Worm (Caenorhabditis elegans) whole organism, L3 larva: ENCODE data around the gene nsy-1.

Experiments used
- R02D3.7 ChIP-seq: fragments of 150-350 bp; optimal IDR thresholded peaks from 2 replicates; lab custom pipeline; 2014; ENCODE audit warnings: missing biosample characterization, missing genetic modification characterization
- ZK546.5 ChIP-seq: sonication (generic microtip); optimal IDR thresholded peaks from 2 replicates; lab custom pipeline; 2017; ENCODE audit warnings: missing biosample characterization, missing genetic modification characterization
- aly-2 ChIP-seq: fragments of 150-350 bp; optimal IDR thresholded peaks from 2 replicates; lab custom pipeline; 2014; ENCODE audit warnings: missing biosample characterization, missing genetic modification characterization
- ama-1 ChIP-seq: fragments of 150-350 bp; optimal IDR thresholded peaks from 2 replicates; lab custom pipeline; 2018
- ceh-16 ChIP-seq: sonication (generic microtip); optimal IDR thresholded peaks from 2 replicates; lab custom pipeline; 2017; ENCODE audit warnings: missing biosample characterization, missing genetic modification characterization
- ceh-28 ChIP-seq: fragments of 150-350 bp; optimal IDR thresholded peaks from 2 replicates; lab custom pipeline; 2014; ENCODE audit warnings: missing biosample characterization, missing genetic modification reagents, missing genetic modification characterization
- ceh-82 ChIP-seq: fragments of 150-350 bp; optimal IDR thresholded peaks from 2 replicates; lab custom pipeline; 2014; ENCODE audit warnings: missing biosample characterization, missing genetic modification characterization
- ceh-9 ChIP-seq: sonication (generic microtip); optimal IDR thresholded peaks from 2 replicates; lab custom pipeline; 2018; ENCODE audit warnings: missing biosample characterization, missing genetic modification characterization
- daf-12 ChIP-seq: fragments of 150-350 bp; optimal IDR thresholded peaks from 2 replicates; lab custom pipeline; 2014; ENCODE audit warnings: missing biosample characterization, missing genetic modification reagents, missing genetic modification characterization
- egl-27 ChIP-seq: sonication (generic microtip); optimal IDR thresholded peaks from 4 replicates; lab custom pipeline; 2017; ENCODE audit warnings: missing biosample characterization, missing genetic modification reagents, missing genetic modification characterization
- egl-5 ChIP-seq: fragments of 150-350 bp; optimal IDR thresholded peaks from 2 replicates; lab custom pipeline; 2017; ENCODE audit warnings: missing biosample characterization, missing genetic modification reagents, missing genetic modification characterization, inconsistent platforms
- elt-1 ChIP-seq: fragments of 150-350 bp; optimal IDR thresholded peaks from 2 replicates; lab custom pipeline; 2014; ENCODE audit warnings: missing biosample characterization, missing genetic modification characterization
- elt-2 ChIP-seq: sonication (generic microtip); optimal IDR thresholded peaks from 2 replicates; lab custom pipeline; 2016; ENCODE audit warnings: missing genetic modification reagents, mild to moderate bottlenecking, missing genetic modification characterization, missing compliant biosample characterization
- elt-3 ChIP-seq, 3 experiments: fragments of 150-350 bp in 1 of 3; sonication (generic microtip) in 2 of 3; optimal IDR thresholded peaks; 2 replicates in 2 of 3; 4 replicates in 1 of 3; lab custom pipeline; 2014 to 2017; ENCODE audit warnings: missing biosample characterization in 3 of 3, missing genetic modification characterization in 3 of 3
- eor-1 ChIP-seq, 2 experiments: fragments of 150-350 bp; optimal IDR thresholded peaks; 2 replicates each; lab custom pipeline; 2014 to 2018; ENCODE audit warnings: missing biosample characterization in 2 of 2, missing genetic modification characterization in 2 of 2
- fkh-10 ChIP-seq: sonication (generic microtip); optimal IDR thresholded peaks from 2 replicates; lab custom pipeline; 2017; ENCODE audit warnings: missing biosample characterization, missing genetic modification reagents, missing genetic modification characterization
- fkh-2 ChIP-seq: fragments of 150-350 bp; optimal IDR thresholded peaks from 2 replicates; lab custom pipeline; 2014; ENCODE audit warnings: missing biosample characterization, missing genetic modification reagents, missing genetic modification characterization
- fos-1 ChIP-seq: fragments of 150-350 bp; optimal IDR thresholded peaks from 2 replicates; lab custom pipeline; 2014; ENCODE audit warnings: missing biosample characterization, missing genetic modification characterization
- hmg-11 ChIP-seq: sonication (generic microtip); optimal IDR thresholded peaks from 2 replicates; lab custom pipeline; 2016; ENCODE audit warnings: missing genetic modification characterization, missing compliant biosample characterization
- jun-1 ChIP-seq: fragments of 150-350 bp; optimal IDR thresholded peaks from 2 replicates; lab custom pipeline; 2014; ENCODE audit warnings: missing biosample characterization, missing genetic modification reagents, missing genetic modification characterization
- lin-15B ChIP-seq: fragments of 150-350 bp; optimal IDR thresholded peaks from 2 replicates; lab custom pipeline; 2014; ENCODE audit warnings: missing biosample characterization, missing genetic modification characterization
- lin-39 ChIP-seq: fragments of 150-350 bp; optimal IDR thresholded peaks from 2 replicates; lab custom pipeline; 2018; ENCODE audit warnings: missing biosample characterization, missing genetic modification reagents, missing genetic modification characterization
- lsy-12 ChIP-seq: sonication (generic microtip); optimal IDR thresholded peaks from 2 replicates; lab custom pipeline; 2016; ENCODE audit warnings: mild to moderate bottlenecking, missing genetic modification characterization, missing compliant biosample characterization
- mdl-1 ChIP-seq: fragments of 150-350 bp; optimal IDR thresholded peaks from 2 replicates; lab custom pipeline; 2014; ENCODE audit warnings: missing biosample characterization, missing genetic modification characterization
- mml-1 ChIP-seq: fragments of 150-350 bp; sonication (generic microtip); optimal IDR thresholded peaks from 3 replicates; lab custom pipeline; 2014; ENCODE audit warnings: missing biosample characterization, missing genetic modification characterization
- nfya-1 ChIP-seq: sonication (generic microtip); optimal IDR thresholded peaks from 2 replicates; lab custom pipeline; 2017; ENCODE audit warnings: missing genetic modification characterization, mild to moderate bottlenecking, missing compliant biosample characterization, antibody characterized with exemption, moderate library complexity; ENCODE audit not compliant: insufficient read depth
- nhr-11 ChIP-seq: fragments of 150-350 bp; optimal IDR thresholded peaks from 2 replicates; lab custom pipeline; 2014; ENCODE audit warnings: missing biosample characterization, missing genetic modification characterization
- nhr-12 ChIP-seq: fragments of 150-350 bp; optimal IDR thresholded peaks from 2 replicates; lab custom pipeline; 2014; ENCODE audit warnings: missing biosample characterization, missing genetic modification characterization
- nhr-23 ChIP-seq: fragments of 150-350 bp; optimal IDR thresholded peaks from 2 replicates; lab custom pipeline; 2014; ENCODE audit warnings: missing biosample characterization, missing genetic modification reagents, missing genetic modification characterization
- nhr-237 ChIP-seq: fragments of 150-350 bp; optimal IDR thresholded peaks from 2 replicates; lab custom pipeline; 2014; ENCODE audit warnings: missing biosample characterization, missing genetic modification characterization
- nhr-25 ChIP-seq: sonication (generic microtip); optimal IDR thresholded peaks from 2 replicates; lab custom pipeline; 2017; ENCODE audit warnings: missing biosample characterization, missing genetic modification characterization
- nhr-28 ChIP-seq: fragments of 150-350 bp; optimal IDR thresholded peaks from 2 replicates; lab custom pipeline; 2014; ENCODE audit warnings: missing biosample characterization, missing genetic modification characterization
- nhr-43 ChIP-seq: sonication (generic microtip); optimal IDR thresholded peaks from 2 replicates; lab custom pipeline; 2016; ENCODE audit warnings: mild to moderate bottlenecking, missing genetic modification characterization, missing compliant biosample characterization; ENCODE audit not compliant: poor library complexity, severe bottlenecking
- nhr-67 ChIP-seq: fragments of 150-350 bp; optimal IDR thresholded peaks from 2 replicates; lab custom pipeline; 2014; ENCODE audit warnings: missing biosample characterization, missing genetic modification characterization
- nhr-76 ChIP-seq: fragments of 150-350 bp; sonication (generic microtip); optimal IDR thresholded peaks from 5 replicates; lab custom pipeline; 2014; ENCODE audit warnings: missing biosample characterization, missing genetic modification characterization
- nhr-77 ChIP-seq: fragments of 150-350 bp; optimal IDR thresholded peaks from 2 replicates; lab custom pipeline; 2014; ENCODE audit warnings: missing biosample characterization, missing genetic modification characterization
- pha-4 ChIP-seq: fragments of 150-350 bp; optimal IDR thresholded peaks from 2 replicates; lab custom pipeline; 2014; ENCODE audit warnings: missing biosample characterization, missing genetic modification reagents, missing genetic modification characterization
- pqm-1 ChIP-seq: fragments of 150-350 bp; optimal IDR thresholded peaks from 2 replicates; lab custom pipeline; 2017; ENCODE audit warnings: missing biosample characterization, missing genetic modification characterization, inconsistent platforms
- sea-2 ChIP-seq: fragments of 150-350 bp; sonication (generic microtip); optimal IDR thresholded peaks from 4 replicates; lab custom pipeline; 2014; ENCODE audit warnings: missing biosample characterization, missing genetic modification reagents, missing genetic modification characterization
- skn-1 ChIP-seq: fragments of 150-350 bp; optimal IDR thresholded peaks from 2 replicates; lab custom pipeline; 2014; ENCODE audit warnings: missing biosample characterization, missing genetic modification characterization
- snpc-4 ChIP-seq: fragments of 150-350 bp; optimal IDR thresholded peaks from 2 replicates; lab custom pipeline; 2014; ENCODE audit warnings: missing biosample characterization, missing genetic modification characterization
- tbx-2 ChIP-seq: sonication (generic microtip); optimal IDR thresholded peaks from 2 replicates; lab custom pipeline; 2016; ENCODE audit warnings: mild to moderate bottlenecking, missing genetic modification characterization, missing compliant biosample characterization
- unc-39 ChIP-seq: sonication (generic microtip); optimal IDR thresholded peaks from 4 replicates; lab custom pipeline; 2017; ENCODE audit warnings: missing biosample characterization, missing genetic modification characterization
- unc-62 ChIP-seq: fragments of 150-350 bp; sonication (generic microtip); optimal IDR thresholded peaks from 4 replicates; lab custom pipeline; 2014; ENCODE audit warnings: missing biosample characterization, missing genetic modification reagents, missing genetic modification characterization
- zag-1 ChIP-seq: fragments of 150-350 bp; optimal IDR thresholded peaks from 2 replicates; lab custom pipeline; 2014; ENCODE audit warnings: missing biosample characterization, missing genetic modification characterization
- ztf-11 ChIP-seq: fragments of 150-350 bp; optimal IDR thresholded peaks from 2 replicates; lab custom pipeline; 2014; ENCODE audit warnings: missing biosample characterization, missing genetic modification characterization
- ztf-4 ChIP-seq: fragments of 150-350 bp; optimal IDR thresholded peaks from 2 replicates; lab custom pipeline; 2014; ENCODE audit warnings: missing biosample characterization, missing genetic modification characterization

nsy-1 gene

ce11 chrII:5056254-5056653, 33.7 kb downstream of the nsy-1 start:
- TF ChIP-seq nhr-28 (tag; lab: Kevin White, UChicago) (no peak), egl-27 (tag; lab: Kevin White, UChicago) (no peak), elt-2 (tag; lab: Kevin White, UChicago) (peak; percentile 2)

DNA sequence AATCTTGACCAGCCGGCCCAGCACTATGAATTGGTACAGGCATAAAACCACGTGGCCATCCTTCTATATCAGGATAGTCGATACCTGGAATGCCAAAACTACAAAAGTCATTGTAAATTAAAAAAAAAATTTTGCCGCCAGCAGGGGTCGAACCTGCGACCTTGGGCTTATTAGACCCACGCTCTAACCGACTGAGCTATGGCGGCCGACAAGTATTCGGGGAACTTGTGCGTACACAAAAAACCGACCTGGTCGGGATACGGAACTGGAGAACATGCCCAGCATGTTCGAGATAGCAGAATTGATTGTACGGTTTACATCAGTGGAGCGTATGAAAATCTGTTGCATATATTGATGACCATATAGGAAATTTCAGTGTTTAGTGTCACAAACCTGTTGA, 34.8 kb downstream of the nsy-1 start:
- TF ChIP-seq elt-1 (tag; lab: Kevin White, UChicago) (no peak), ceh-9 (tag; lab: Kevin White, UChicago) (no peak), ceh-82 (tag; lab: Kevin White, UChicago) (no peak), nhr-237 (tag; lab: Kevin White, UChicago) (no peak), lsy-12 (tag; lab: Kevin White, UChicago) (peak; percentile 71), nhr-67 (tag; lab: Kevin White, UChicago) (no peak), elt-2 (tag; lab: Kevin White, UChicago) (peak; percentile 90), snpc-4 (peak; percentile 99), jun-1 (tag; lab: Kevin White, UChicago) (peak; percentile 9), nhr-23 (tag; lab: Kevin White, UChicago) (peak; percentile 46), skn-1 (tag; lab: Kevin White, UChicago) (no peak), ceh-28 (tag; lab: Kevin White, UChicago) (no peak), pqm-1 (tag; lab: Kevin White, UChicago) (peak; percentile 9), fkh-2 (tag; lab: Kevin White, UChicago) (no peak), hmg-11 (tag; lab: Kevin White, UChicago) (peak; percentile 67), elt-3 (tag; optimal IDR thresholded peaks at IDR 0.05; lab: Kevin White, UChicago) (no peak), fkh-10 (no peak), tbx-2 (tag; lab: Kevin White, UChicago) (peak; percentile 51), pha-4 (tag; lab: Kevin White, UChicago) (peak; percentile 73), unc-62 (GFP tag; lab: Kevin White, UChicago) (no peak), mdl-1 (tag; lab: Kevin White, UChicago) (no peak), aly-2 (tag; lab: Kevin White, UChicago) (no peak), egl-27 (tag; lab: Kevin White, UChicago) (no peak), mml-1 (no peak), eor-1 (tag; optimal IDR thresholded peaks at IDR 0.05; lab: Kevin White, UChicago) (no peak), nhr-12 (tag; lab: Kevin White, UChicago) (no peak), nhr-77 (tag; lab: Kevin White, UChicago) (no peak), ztf-4 (tag; lab: Kevin White, UChicago) (no peak), nhr-25 (tag; lab: Kevin White, UChicago) (peak; percentile 79), ztf-11 (tag; lab: Kevin White, UChicago) (no peak), lin-15B (peak; percentile 37), fos-1 (tag; lab: Kevin White, UChicago) (no peak), sea-2 (GFP tag; lab: Kevin White, UChicago) (no peak), nhr-43 (peak; percentile 84), lin-39 (peak; percentile 21), nhr-28 (tag; lab: Kevin White, UChicago) (no peak), R02D3.7 (tag; lab: Kevin White, UChicago) (no peak), nhr-76 (tag; lab: Kevin White, UChicago) (no peak), egl-5 (peak; percentile 61), zag-1 (tag; lab: Kevin White, UChicago) (no peak), unc-39 (tag; lab: Kevin White, UChicago) (no peak), nfya-1 (tag; lab: Kevin White, UChicago) (peak; percentile 43), ceh-16 (tag; lab: Kevin White, UChicago) (no peak), ZK546.5 (tag; lab: Kevin White, UChicago) (no peak), ama-1 (lab: Kevin White, UChicago) (no peak), daf-12 (no peak), nhr-11 (tag; lab: Kevin White, UChicago) (no peak)
